Fruit fly (Drosophila melanogaster) whole organism, embryonic: ENCODE data around the gene Sur.

ENCODE experiments used
- CG10267 ChIP-seq: fragments of 200-800 bp; sonication (Bioruptor generic); optimal IDR thresholded peaks from 2 replicates; lab custom pipeline; 2018; ENCODE audit warnings: missing biosample characterization, mild to moderate bottlenecking, missing genetic modification characterization, moderate library complexity
- CG10565 ChIP-seq: fragments of 200-800 bp; sonication (Bioruptor generic); optimal IDR thresholded peaks from 3 replicates; lab custom pipeline; 2016; ENCODE audit warnings: missing biosample characterization, mild to moderate bottlenecking, missing genetic modification characterization
- CG11696 ChIP-seq: fragments of 200-800 bp; sonication (Bioruptor generic); IDR thresholded peaks from 2 replicates; pipeline ENCODE4 v1.3.6; 2022; ENCODE audit warnings: missing biosample characterization, missing genetic modification characterization
- CG12104 ChIP-seq: fragments of 200-800 bp; sonication (Bioruptor generic); optimal IDR thresholded peaks from 3 replicates; lab custom pipeline; 2016; ENCODE audit warnings: missing biosample characterization, missing genetic modification characterization
- CG12391 ChIP-seq: fragments of 200-800 bp; sonication (Bioruptor generic); optimal IDR thresholded peaks from 3 replicates; lab custom pipeline; 2018; ENCODE audit warnings: missing biosample characterization, mild to moderate bottlenecking, missing genetic modification characterization, moderate library complexity
- CG13296 ChIP-seq: fragments of 200-800 bp; sonication (Bioruptor generic); optimal IDR thresholded peaks from 3 replicates; lab custom pipeline; 2018; ENCODE audit warnings: missing biosample characterization, mild to moderate bottlenecking, missing genetic modification characterization
- CG13894 ChIP-seq: fragments of 200-800 bp; sonication (Bioruptor generic); optimal IDR thresholded peaks from 3 replicates; lab custom pipeline; 2018; ENCODE audit warnings: missing biosample characterization, mild to moderate bottlenecking, missing genetic modification characterization, moderate library complexity
- CG14860 ChIP-seq: fragments of 200-800 bp; sonication (Bioruptor generic); IDR thresholded peaks from 3 replicates; pipeline ENCODE4 v1.3.6; 2022; ENCODE audit warnings: missing biosample characterization, missing genetic modification characterization; ENCODE audit not compliant: partially characterized antibody
- CG15514 ChIP-seq: fragments of 200-800 bp; sonication (Bioruptor generic); optimal IDR thresholded peaks from 3 replicates; lab custom pipeline; 2017; ENCODE audit warnings: missing biosample characterization, missing genetic modification characterization, mild to moderate bottlenecking, moderate library complexity, missing genetic modification reagents
- CG16813 ChIP-seq: fragments of 200-800 bp; sonication (Bioruptor generic); IDR thresholded peaks from 3 replicates; pipeline ENCODE4 v1.3.6; 2022; ENCODE audit warnings: missing biosample characterization, missing genetic modification characterization; ENCODE audit not compliant: partially characterized antibody
- CG17912 ChIP-seq: fragments of 200-800 bp; sonication (Bioruptor generic); optimal IDR thresholded peaks from 2 replicates; lab custom pipeline; 2018; ENCODE audit warnings: missing biosample characterization, mild to moderate bottlenecking, missing genetic modification characterization
- CG18599 ChIP-seq: fragments of 200-800 bp; sonication (Bioruptor generic); optimal IDR thresholded peaks from 3 replicates; lab custom pipeline; 2017; ENCODE audit warnings: missing biosample characterization, missing genetic modification characterization, mild to moderate bottlenecking, moderate library complexity, missing genetic modification reagents
- CG2129 ChIP-seq: fragments of 200-800 bp; sonication (Bioruptor generic); IDR thresholded peaks from 2 replicates; pipeline ENCODE4 v1.3.6; 2022; ENCODE audit warnings: missing biosample characterization, missing genetic modification characterization; ENCODE audit not compliant: partially characterized antibody
- CG31441 ChIP-seq: fragments of 200-800 bp; sonication (Bioruptor generic); IDR thresholded peaks from 2 replicates; pipeline ENCODE4 v1.3.6; 2022; ENCODE audit warnings: missing biosample characterization, missing genetic modification characterization
- CG4282 ChIP-seq: fragments of 200-800 bp; sonication (Bioruptor generic); optimal IDR thresholded peaks from 2 replicates; lab custom pipeline; 2016; ENCODE audit warnings: missing biosample characterization, missing genetic modification characterization
- CG6654 ChIP-seq: fragments of 200-800 bp; sonication (Bioruptor generic); optimal IDR thresholded peaks from 2 replicates; lab custom pipeline; 2017; ENCODE audit warnings: missing biosample characterization, mild to moderate bottlenecking, missing genetic modification characterization
- CG6854 ChIP-seq: fragments of 200-800 bp; sonication (Bioruptor generic); optimal IDR thresholded peaks from 3 replicates; lab custom pipeline; 2017; ENCODE audit warnings: missing biosample characterization, mild to moderate bottlenecking, missing genetic modification characterization
- CG7372 ChIP-seq: fragments of 200-800 bp; sonication (Bioruptor generic); IDR thresholded peaks from 2 replicates; pipeline ENCODE4 v1.3.6; 2022; ENCODE audit warnings: missing biosample characterization, missing genetic modification characterization
- CG7839 ChIP-seq: fragments of 200-800 bp; sonication (Bioruptor generic); optimal IDR thresholded peaks from 3 replicates; lab custom pipeline; 2018; ENCODE audit warnings: missing biosample characterization, mild to moderate bottlenecking, missing genetic modification characterization, moderate library complexity
- CG8359 ChIP-seq: fragments of 200-800 bp; sonication (Bioruptor generic); optimal IDR thresholded peaks from 2 replicates; lab custom pipeline; 2017; ENCODE audit warnings: missing biosample characterization, mild to moderate bottlenecking, missing genetic modification characterization, borderline replicate concordance
- Dref ChIP-seq: fragments of 200-800 bp; sonication (Bioruptor generic); IDR thresholded peaks from 2 replicates; pipeline ENCODE4 v1.3.6; 2022; ENCODE audit warnings: missing biosample characterization, missing genetic modification characterization
- Eip74EF ChIP-seq, 2 experiments: fragments of 200-800 bp in 1 of 2; fragments of >200 bp in 1 of 2; sonication (Bioruptor generic) in 1 of 2; optimal IDR thresholded peaks; 2 replicates each; lab custom pipeline; 2017 to 2019; ENCODE audit warnings: missing biosample characterization in 2 of 2, missing genetic modification characterization in 2 of 2, mild to moderate bottlenecking in 1 of 2, moderate library complexity in 1 of 2
- Fer2 ChIP-seq: fragments of 200-800 bp; sonication (Bioruptor generic); optimal IDR thresholded peaks from 2 replicates; lab custom pipeline; 2018; ENCODE audit warnings: missing biosample characterization, mild to moderate bottlenecking, missing genetic modification characterization, moderate library complexity
- H2.0 ChIP-seq: fragments of 200-800 bp; sonication (Bioruptor generic); IDR thresholded peaks from 2 replicates; pipeline ENCODE4 v1.3.6; 2022; ENCODE audit warnings: missing biosample characterization, missing genetic modification characterization
- Lhr ChIP-seq: fragments of 200-800 bp; sonication (Bioruptor generic); optimal IDR thresholded peaks from 3 replicates; lab custom pipeline; 2017; ENCODE audit warnings: mild to moderate bottlenecking, missing biosample characterization, missing genetic modification reagents, missing genetic modification characterization
- Neu2 ChIP-seq: fragments of 200-800 bp; sonication (Bioruptor generic); optimal IDR thresholded peaks from 3 replicates; lab custom pipeline; 2016; ENCODE audit warnings: missing biosample characterization, missing genetic modification characterization, borderline replicate concordance
- Oli ChIP-seq: fragments of 200-800 bp; sonication (Bioruptor generic); optimal IDR thresholded peaks from 2 replicates; lab custom pipeline; 2018; ENCODE audit warnings: missing biosample characterization, mild to moderate bottlenecking, missing genetic modification characterization, moderate library complexity
- Ptx1 ChIP-seq: fragments of 200-800 bp; sonication (Bioruptor generic); IDR thresholded peaks from 2 replicates; pipeline ENCODE4 v1.3.6; 2022; ENCODE audit warnings: missing biosample characterization, missing genetic modification characterization
- Usf ChIP-seq: fragments of 200-800 bp; sonication (Bioruptor generic); optimal IDR thresholded peaks from 2 replicates; lab custom pipeline; 2017; ENCODE audit warnings: missing genotype, missing biosample characterization, missing genetic modification characterization
- br ChIP-seq: fragments of >200 bp; optimal IDR thresholded peaks from 2 replicates; lab custom pipeline; 2017
- cato ChIP-seq: fragments of 200-800 bp; sonication (Bioruptor generic); optimal IDR thresholded peaks from 2 replicates; lab custom pipeline; 2016; ENCODE audit warnings: missing biosample characterization, missing genetic modification characterization, borderline replicate concordance
- cg ChIP-seq: fragments of 200-800 bp; sonication (Bioruptor generic); optimal IDR thresholded peaks from 3 replicates; lab custom pipeline; 2019; ENCODE audit warnings: missing biosample characterization, mild to moderate bottlenecking, missing genetic modification characterization, moderate library complexity
- dimm ChIP-seq: fragments of 200-800 bp; sonication (Bioruptor generic); IDR thresholded peaks from 2 replicates; pipeline ENCODE4 v1.3.6; 2022; ENCODE audit warnings: missing biosample characterization, missing genetic modification characterization
- dysf ChIP-seq: fragments of 200-800 bp; sonication (Bioruptor generic); IDR thresholded peaks from 3 replicates; pipeline ENCODE4 v1.3.6; 2022; ENCODE audit warnings: missing biosample characterization, missing genetic modification characterization
- eyg ChIP-seq: fragments of 200-800 bp; sonication (Bioruptor generic); optimal IDR thresholded peaks from 3 replicates; lab custom pipeline; 2016; ENCODE audit warnings: missing biosample characterization, missing genetic modification characterization
- ftz-f1 ChIP-seq: fragments of 200-800 bp; sonication (Bioruptor generic); optimal IDR thresholded peaks from 2 replicates; lab custom pipeline; 2016; ENCODE audit warnings: missing biosample characterization, missing genetic modification characterization
- fu2 ChIP-seq: fragments of 200-800 bp; sonication (Bioruptor generic); optimal IDR thresholded peaks from 2 replicates; lab custom pipeline; 2016; ENCODE audit warnings: missing biosample characterization, missing genetic modification characterization
- hbn ChIP-seq: fragments of 200-800 bp; sonication (Bioruptor generic); IDR thresholded peaks from 2 replicates; pipeline ENCODE4 v1.3.6; 2022; ENCODE audit warnings: missing biosample characterization, missing genetic modification characterization; ENCODE audit not compliant: partially characterized antibody
- inv ChIP-seq: fragments of 200-800 bp; sonication (Bioruptor generic); IDR thresholded peaks from 2 replicates; pipeline ENCODE4 v1.3.6; 2022; ENCODE audit warnings: missing biosample characterization, missing genetic modification characterization; ENCODE audit not compliant: partially characterized antibody
- jumu ChIP-seq: fragments of 200-800 bp; sonication (Bioruptor generic); optimal IDR thresholded peaks from 3 replicates; lab custom pipeline; 2016; ENCODE audit warnings: missing biosample characterization, missing genetic modification characterization
- phol ChIP-seq: fragments of 200-800 bp; sonication (Bioruptor generic); optimal IDR thresholded peaks from 3 replicates; lab custom pipeline; 2018; ENCODE audit warnings: missing biosample characterization, mild to moderate bottlenecking, missing genetic modification characterization, moderate library complexity
- pzg ChIP-seq: fragments of 200-800 bp; sonication (Bioruptor generic); optimal IDR thresholded peaks from 3 replicates; lab custom pipeline; 2018; ENCODE audit warnings: missing biosample characterization, mild to moderate bottlenecking, missing genetic modification characterization, moderate library complexity
- schlank ChIP-seq: fragments of 200-800 bp; sonication (Bioruptor generic); optimal IDR thresholded peaks from 2 replicates; lab custom pipeline; 2018; ENCODE audit warnings: missing biosample characterization, mild to moderate bottlenecking, missing genetic modification characterization
- seq ChIP-seq: fragments of 200-800 bp; sonication (Bioruptor generic); IDR thresholded peaks from 2 replicates; pipeline ENCODE4 v1.3.6; 2022; ENCODE audit warnings: missing biosample characterization, missing genetic modification characterization
- sima ChIP-seq: fragments of 200-800 bp; sonication (Bioruptor generic); optimal IDR thresholded peaks from 2 replicates; lab custom pipeline; 2016; ENCODE audit warnings: missing biosample characterization, missing genetic modification characterization
- sqz ChIP-seq: fragments of 200-800 bp; sonication (Bioruptor generic); optimal IDR thresholded peaks from 3 replicates; lab custom pipeline; 2018; ENCODE audit warnings: missing biosample characterization, mild to moderate bottlenecking, missing genetic modification characterization
- tna ChIP-seq: fragments of 200-800 bp; sonication (Bioruptor generic); IDR thresholded peaks from 2 replicates; pipeline ENCODE4 v1.3.6; 2022; ENCODE audit warnings: missing biosample characterization, missing genetic modification characterization; ENCODE audit not compliant: partially characterized antibody
- twi ChIP-seq: fragments of 200-800 bp; optimal IDR thresholded peaks from 2 replicates; lab custom pipeline; 2019; ENCODE audit warnings: missing biosample characterization, mild to moderate bottlenecking, missing genetic modification characterization, moderate library complexity
- wek ChIP-seq: fragments of 200-800 bp; sonication (Bioruptor generic); optimal IDR thresholded peaks from 3 replicates; lab custom pipeline; 2018; ENCODE audit warnings: missing biosample characterization, mild to moderate bottlenecking, missing genetic modification characterization, moderate library complexity
- zfh1 ChIP-seq: fragments of 200-800 bp; sonication (Bioruptor generic); IDR thresholded peaks from 3 replicates; pipeline ENCODE4 v1.3.6; 2022; ENCODE audit warnings: missing biosample characterization, missing genetic modification characterization

Sur gene

DNA sequence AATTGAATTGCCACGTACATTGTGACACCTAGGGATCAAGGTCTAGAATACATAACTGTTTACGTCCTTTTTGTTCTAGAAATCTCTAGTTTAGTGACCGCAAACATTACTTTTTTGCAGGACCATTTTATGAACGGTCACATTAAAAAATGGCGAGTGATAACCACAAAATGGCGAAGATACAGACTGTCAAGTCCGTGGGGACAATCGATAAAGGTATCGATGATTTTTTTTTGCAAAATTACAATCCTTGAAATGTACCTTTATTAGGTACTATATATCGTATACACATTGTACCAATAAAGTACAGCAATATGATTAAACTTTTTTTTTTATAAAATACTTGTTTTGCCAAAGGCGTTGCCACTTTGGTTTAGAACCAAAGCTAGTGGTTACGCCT is 31.5 kb upstream of the Sur start (continued):
- TF ChIP-seq CG16813 (GFP tag; lab: Robert Waterston, UW) (peak; percentile 62; the same call in 2 of the 3 replicates), dimm (GFP tag; lab: Robert Waterston, UW) (no peak), cato (GFP tag; lab: Kevin White, UChicago) (no peak), zfh1 (GFP tag; lab: Robert Waterston, UW) (no peak), dysf (GFP tag; lab: Robert Waterston, UW) (no peak), Usf (no peak), Dref (GFP tag; lab: Robert Waterston, UW) (peak; percentile 55), inv (GFP tag; lab: Robert Waterston, UW) (peak; percentile 37; the same call in 1 of the 2 replicates), seq (GFP tag; lab: Robert Waterston, UW) (peak; percentile 25; the same call in 1 of the 2 replicates), br (lab: Kevin White, UChicago) (no peak), twi (no peak), CG10267 (no peak), CG13296 (GFP tag; lab: Kevin White, UChicago) (no peak), CG7839 (tag; lab: Kevin White, UChicago) (no peak), CG6854 (GFP tag; lab: Kevin White, UChicago) (no peak), sima (GFP tag; lab: Kevin White, UChicago) (no peak), CG12104 (GFP tag; lab: Kevin White, UChicago) (no peak), cg (no peak), Neu2 (peak; percentile 96), CG13894 (tag; lab: Kevin White, UChicago) (no peak), CG17912 (GFP tag; lab: Kevin White, UChicago) (no peak), CG11696 (no peak), jumu (no peak), Eip74EF (GFP tag; optimal IDR thresholded peaks at IDR 0.05; lab: Kevin White, UChicago) (no peak), pzg (GFP tag; lab: Kevin White, UChicago) (peak; percentile 13), phol (tag; lab: Kevin White, UChicago) (peak; percentile 99), CG10565 (GFP tag; lab: Kevin White, UChicago) (no peak), CG4282 (GFP tag; lab: Kevin White, UChicago) (no peak), eyg (GFP tag; lab: Kevin White, UChicago) (no peak), ftz-f1 (GFP tag; lab: Kevin White, UChicago) (no peak), CG15514 (GFP tag; lab: Kevin White, UChicago) (no peak), CG18599 (GFP tag; lab: Kevin White, UChicago) (no peak), wek (no peak), Fer2 (tag; lab: Kevin White, UChicago) (no peak), CG2129 (0 out of 2 replicates have a peak, but pooled peaks have one; percentile 26), hbn (GFP tag; lab: Robert Waterston, UW) (0 out of 2 replicates have a peak, but pooled peaks have one; percentile 30), schlank (no peak), CG14860 (0 out of 3 replicates have a peak, but pooled peaks have one; percentile 35), fu2 (GFP tag; lab: Kevin White, UChicago) (no peak), sqz (GFP tag; lab: Kevin White, UChicago) (peak; percentile 40), CG12391 (tag; lab: Kevin White, UChicago) (no peak), Oli (no peak), Lhr (GFP tag; lab: Kevin White, UChicago) (peak; percentile 32), CG31441 (GFP tag; lab: Robert Waterston, UW) (no peak), tna (GFP tag; lab: Robert Waterston, UW) (peak; percentile 46; the same call in 1 of the 2 replicates), CG8359 (GFP tag; lab: Kevin White, UChicago) (no peak), Ptx1 (no peak), H2.0 (GFP tag; lab: Robert Waterston, UW) (no peak), CG7372 (GFP tag; lab: Robert Waterston, UW) (no peak), CG6654 (GFP tag; lab: Kevin White, UChicago) (no peak)
